Fruit fly (Drosophila melanogaster) whole organism: ENCODE data around the gene Alms1b.

Experiments
- Dll ChIP-seq: fragments of >200 bp; optimal IDR thresholded peaks from 2 replicates; lab custom pipeline; 2017
- psq ChIP-seq: fragments of >200 bp; optimal IDR thresholded peaks from 2 replicates; lab custom pipeline; 2017
- usp ChIP-seq: fragments of >200 bp; optimal IDR thresholded peaks from 2 replicates; lab custom pipeline; 2017; ENCODE audit warnings: missing biosample characterization, missing genetic modification characterization, mixed read lengths

dm6 chrX:4590772-4591064, 40.0 kb downstream of the Alms1b start:
- TF ChIP-seq Dll (lab: Kevin White, UChicago) (no peak), usp (GFP tag; lab: Kevin White, UChicago) (no peak), psq (lab: Kevin White, UChicago) (no peak)
